Fruit fly (Drosophila melanogaster): Measurements from ENCODE around the gene CG5382.
A peak's percentile ranks its signal among the peaks of the same experiment; 100 is the strongest.

Gene CG5382

dm6 chr3R:22397068-22397700, 31.4 kb upstream of the CG5382 start:
- TF ChIP-seq kay (GFP tag; ENCODE audit: borderline replicate concordance) (no peak), Clk (GFP tag; optimal IDR thresholded peaks at IDR 0.05) (no peak), bab1 (GFP tag; optimal IDR thresholded peaks at IDR 0.05) (peak; percentile 15), CG7101 (tag; optimal IDR thresholded peaks at IDR 0.05) (no peak)

DNA sequence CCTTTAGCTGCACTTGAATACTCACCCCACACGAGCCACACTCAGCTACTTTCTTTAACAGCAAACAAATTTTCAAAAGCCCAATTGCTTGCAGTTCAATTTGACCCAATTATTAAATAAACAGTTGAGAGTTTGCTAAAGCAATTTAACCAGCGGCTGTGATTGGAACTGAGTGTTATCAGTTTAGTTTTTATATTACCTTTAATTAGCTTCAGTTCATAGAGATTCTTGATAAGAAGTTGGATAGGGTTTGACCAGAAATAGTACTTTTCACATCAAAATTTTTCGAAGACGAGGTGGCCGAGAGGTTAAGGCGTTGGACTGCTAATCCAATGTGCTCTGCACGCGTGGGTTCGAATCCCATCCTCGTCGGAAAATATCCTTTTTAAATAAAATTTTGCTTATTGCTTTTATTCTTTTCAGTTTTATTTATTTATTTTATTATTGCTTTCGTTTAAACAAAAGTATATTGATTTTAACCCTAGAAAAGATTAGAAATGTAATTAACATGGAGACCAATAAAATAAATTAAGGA, 30.5 kb upstream of the CG5382 start:
- TF ChIP-seq CG7045 (GFP tag; optimal IDR thresholded peaks at IDR 0.05) (no peak), CG5204 (GFP tag; optimal IDR thresholded peaks at IDR 0.05) (no peak), toe (GFP tag; optimal IDR thresholded peaks at IDR 0.05) (no peak), pad (GFP tag; optimal IDR thresholded peaks at IDR 0.05) (no peak), tj (GFP tag; optimal IDR thresholded peaks at IDR 0.05) (no peak), CG11617 (GFP tag; optimal IDR thresholded peaks at IDR 0.05) (no peak), Crg-1 (GFP tag; optimal IDR thresholded peaks at IDR 0.05) (no peak)

DNA sequence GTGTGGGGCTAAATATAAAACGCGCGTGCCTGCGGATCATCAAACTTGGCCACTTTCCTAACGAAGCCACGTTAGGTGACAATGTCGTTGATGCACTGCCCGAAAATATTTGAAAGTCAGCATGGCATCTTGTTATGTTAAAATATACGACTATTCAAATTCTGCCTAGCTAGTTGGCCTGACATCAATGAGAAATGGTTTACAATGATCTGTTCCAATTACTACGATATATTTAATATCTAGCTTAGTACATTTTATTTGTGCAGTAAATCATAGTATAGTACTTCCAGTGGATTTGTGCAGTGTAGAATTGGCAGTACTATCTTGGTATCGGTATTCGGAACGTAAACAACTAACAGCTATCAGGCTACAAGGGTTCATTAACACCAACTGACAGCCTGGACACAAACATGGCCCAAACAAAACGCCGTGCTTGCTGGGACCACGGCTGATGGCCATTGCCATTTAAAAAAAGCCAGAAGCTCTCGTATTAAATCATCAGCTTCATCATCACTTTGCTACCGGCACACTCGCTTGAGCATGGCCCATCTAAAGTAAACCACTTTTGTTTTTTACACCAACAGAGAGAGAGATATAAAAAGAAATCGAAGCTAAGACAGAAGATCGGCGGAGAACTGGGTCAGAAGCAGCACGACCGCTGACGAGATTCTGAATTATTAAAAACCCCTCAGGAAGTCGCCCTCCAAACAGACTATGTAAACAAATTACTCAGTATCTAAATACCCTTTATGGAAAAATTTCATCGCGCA, 29.8 kb upstream of the CG5382 start:
- no peak for TF ChIP-seq Clk (GFP tag; optimal IDR thresholded peaks at IDR 0.05)
- no peak for TF ChIP-seq CG7045 (GFP tag; optimal IDR thresholded peaks at IDR 0.05)
- no peak for TF ChIP-seq bab1 (GFP tag; optimal IDR thresholded peaks at IDR 0.05)
- TF ChIP-seq CG11617 (GFP tag; optimal IDR thresholded peaks at IDR 0.05) = no peak
- TF ChIP-seq kay (GFP tag; ENCODE audit: borderline replicate concordance) = no peak
- TF ChIP-seq ovo (GFP tag; optimal IDR thresholded peaks at IDR 0.05) = no peak
- no peak for TF ChIP-seq pad (GFP tag; optimal IDR thresholded peaks at IDR 0.05)
- TF ChIP-seq CG33017 (tag; optimal IDR thresholded peaks at IDR 0.05) = no peak
- no peak for TF ChIP-seq Mnt (GFP tag; optimal IDR thresholded peaks at IDR 0.05)
- TF ChIP-seq CG7101 (tag; optimal IDR thresholded peaks at IDR 0.05) = no peak
- TF ChIP-seq Crg-1 (GFP tag; optimal IDR thresholded peaks at IDR 0.05) = no peak
- no peak for TF ChIP-seq Hr96 (GFP tag; optimal IDR thresholded peaks at IDR 0.05)
- no peak for TF ChIP-seq cnc (optimal IDR thresholded peaks at IDR 0.05)
- TF ChIP-seq cic (GFP tag; optimal IDR thresholded peaks at IDR 0.05) = no peak
- no peak for TF ChIP-seq tj (GFP tag; optimal IDR thresholded peaks at IDR 0.05)
- no peak for TF ChIP-seq CG1620 (GFP tag; optimal IDR thresholded peaks at IDR 0.05)
- TF ChIP-seq CG12768 (GFP tag; optimal IDR thresholded peaks at IDR 0.05) = no peak

- TF ChIP-seq CG5204 (GFP tag; optimal IDR thresholded peaks at IDR 0.05) = no peak
- no peak for TF ChIP-seq toe (GFP tag; optimal IDR thresholded peaks at IDR 0.05)
- TF ChIP-seq Hr96 (GFP tag; optimal IDR thresholded peaks at IDR 0.05) = no peak
- TF ChIP-seq pad (GFP tag; optimal IDR thresholded peaks at IDR 0.05) = no peak
- TF ChIP-seq kay (GFP tag; ENCODE audit: borderline replicate concordance) = no peak
- no peak for TF ChIP-seq CG33017 (tag; optimal IDR thresholded peaks at IDR 0.05)
- TF ChIP-seq CG7101 (tag; optimal IDR thresholded peaks at IDR 0.05) = no peak
- no peak for TF ChIP-seq CG7045 (GFP tag; optimal IDR thresholded peaks at IDR 0.05)
- TF ChIP-seq Mnt (GFP tag; optimal IDR thresholded peaks at IDR 0.05) = no peak
- TF ChIP-seq CG11617 (GFP tag; optimal IDR thresholded peaks at IDR 0.05) = no peak
- TF ChIP-seq tj (GFP tag; optimal IDR thresholded peaks at IDR 0.05) = no peak
- TF ChIP-seq CG1620 (GFP tag; optimal IDR thresholded peaks at IDR 0.05) = no peak
- no peak for TF ChIP-seq cic (GFP tag; optimal IDR thresholded peaks at IDR 0.05)
- no peak for TF ChIP-seq Crg-1 (GFP tag; optimal IDR thresholded peaks at IDR 0.05)
- TF ChIP-seq cnc (optimal IDR thresholded peaks at IDR 0.05) = no peak
- no peak for TF ChIP-seq CG14711 (tag; optimal IDR thresholded peaks at IDR 0.05)
- TF ChIP-seq Clk (GFP tag; optimal IDR thresholded peaks at IDR 0.05) = no peak
- TF ChIP-seq bab1 (GFP tag; optimal IDR thresholded peaks at IDR 0.05) = no peak
Measured at dm6 chr3R:22394004-22394403, 28.2 kb upstream of the CG5382 start, which contains the start of gene CG13857. Gene CG13857, minus strand, starts transcription at chr3R:22394104.

- TF ChIP-seq tj (GFP tag; optimal IDR thresholded peaks at IDR 0.05) (peak; percentile 53), cnc (optimal IDR thresholded peaks at IDR 0.05) (no peak)
Measured at dm6 chr3R:22390109-22390508, 24.3 kb upstream of the CG5382 start.

- TF ChIP-seq kay (GFP tag; ENCODE audit: borderline replicate concordance) (no peak), Crg-1 (GFP tag; optimal IDR thresholded peaks at IDR 0.05) (no peak), Hr96 (GFP tag; optimal IDR thresholded peaks at IDR 0.05) (no peak), CG7045 (GFP tag; optimal IDR thresholded peaks at IDR 0.05) (no peak), CG7101 (tag; optimal IDR thresholded peaks at IDR 0.05) (no peak), cnc (optimal IDR thresholded peaks at IDR 0.05) (no peak), CG12768 (GFP tag; optimal IDR thresholded peaks at IDR 0.05) (no peak), Clk (GFP tag; optimal IDR thresholded peaks at IDR 0.05) (no peak), CG5204 (GFP tag; optimal IDR thresholded peaks at IDR 0.05) (no peak), cic (GFP tag; optimal IDR thresholded peaks at IDR 0.05) (no peak), CG33017 (tag; optimal IDR thresholded peaks at IDR 0.05) (no peak)
Measured at dm6 chr3R:22389614-22390013, 23.8 kb upstream of the CG5382 start, which contains the start of the genes CAH8 and CG7059. Gene CAH8, minus strand, starts transcription at chr3R:22389714. Gene CG7059, plus strand, starts transcription at chr3R:22389780.

Measured in whole organism, adult.